Fruit fly (Drosophila melanogaster): Measurements from ENCODE around the gene CG14879.
A peak's percentile ranks its signal among the peaks of the same experiment; 100 is the strongest.

Gene CG14879

DNA sequence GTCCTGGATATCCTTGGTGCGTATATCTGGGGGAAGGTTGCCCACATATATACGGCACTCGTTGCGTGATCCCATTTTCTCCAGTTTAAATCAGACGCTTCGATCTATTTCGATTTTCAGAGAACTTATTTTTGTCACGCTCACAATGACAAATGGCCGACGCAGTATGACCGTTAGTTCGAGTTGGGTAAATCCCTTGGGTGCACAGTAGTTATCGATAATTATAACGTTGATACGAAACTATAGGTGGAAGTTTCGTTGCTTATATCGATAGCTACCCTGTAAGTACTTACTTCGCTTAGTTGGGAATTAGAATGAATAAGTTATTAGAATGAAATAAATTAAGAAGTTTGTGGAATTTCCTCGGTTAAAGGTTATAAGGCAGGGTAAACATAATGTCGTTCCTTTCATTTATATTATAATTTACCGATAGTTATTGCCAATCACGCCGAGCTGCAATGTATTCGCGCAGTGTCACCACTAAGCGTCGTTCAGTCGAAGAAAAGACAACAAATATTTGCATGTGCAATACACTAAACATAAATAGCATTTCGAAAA lies 7.1 kb downstream of the CG14879 start, which contains the start of the genes SF2 and pad (continued):
- TF ChIP-seq CG14860 (GFP tag; IDR thresholded peaks at IDR 0.05; ENCODE audit: partially characterized antibody) (peak; percentile 97), Xbp1 (GFP tag; optimal IDR thresholded peaks at IDR 0.05) (peak; percentile 88), BtbVII (GFP tag; optimal IDR thresholded peaks at IDR 0.05) (no peak), CG10274 (GFP tag; optimal IDR thresholded peaks at IDR 0.05) (no peak), kni (GFP tag; optimal IDR thresholded peaks at IDR 0.05) (peak; percentile 68), run (tag; optimal IDR thresholded peaks at IDR 0.05) (peak; percentile 51), Atf-2 (GFP tag; optimal IDR thresholded peaks at IDR 0.05) (peak; percentile 48), sim (GFP tag; IDR thresholded peaks at IDR 0.05) (0 out of 2 replicates have a peak, but pooled peaks have one; percentile 50), MTF-1 (GFP tag; optimal IDR thresholded peaks at IDR 0.05; ENCODE audit: borderline replicate concordance) (no peak), CG13775 (GFP tag; optimal IDR thresholded peaks at IDR 0.05) (peak; percentile 84), tll (GFP tag; optimal IDR thresholded peaks at IDR 0.05) (peak in 1 of 2 experiments; percentile 84), CG6813 (GFP tag; optimal IDR thresholded peaks at IDR 0.05) (peak; percentile 28), CG12391 (tag; optimal IDR thresholded peaks at IDR 0.05) (peak; percentile 89), Hey (tag; optimal IDR thresholded peaks at IDR 0.05) (no peak), CkIIα-i1 (GFP tag; IDR thresholded peaks at IDR 0.05) (no peak), jigr1 (GFP tag; IDR thresholded peaks at IDR 0.05) (no peak; the same call in 2 of the 3 replicates), D19A (tag; optimal IDR thresholded peaks at IDR 0.05) (peak; percentile 25), CG11456 (GFP tag; IDR thresholded peaks at IDR 0.05) (peak; percentile 74; the same call in 2 of the 3 replicates), Asciz (GFP tag; optimal IDR thresholded peaks at IDR 0.05) (peak; percentile 40), z (GFP tag; IDR thresholded peaks at IDR 0.05) (no peak), CG11723 (GFP tag; optimal IDR thresholded peaks at IDR 0.05) (peak; percentile 54), CG6272 (GFP tag; IDR thresholded peaks at IDR 0.05) (peak; percentile 89), CG7839 (tag; optimal IDR thresholded peaks at IDR 0.05) (peak; percentile 76), D (optimal IDR thresholded peaks at IDR 0.05) (no peak), D (GFP tag; optimal IDR thresholded peaks at IDR 0.05) (peak; percentile 39), CG18011 (GFP tag; optimal IDR thresholded peaks at IDR 0.05) (peak; percentile 63), HLH4C (GFP tag; IDR thresholded peaks at IDR 0.05; ENCODE audit: partially characterized antibody) (peak; percentile 94), bigmax (GFP tag; optimal IDR thresholded peaks at IDR 0.05) (no peak), vnd (GFP tag; IDR thresholded peaks at IDR 0.05; ENCODE audit: partially characterized antibody) (peak; percentile 97), CG4730 (GFP tag; IDR thresholded peaks at IDR 0.05) (0 out of 2 replicates have a peak, but pooled peaks have one; percentile 39), CG18599 (GFP tag; optimal IDR thresholded peaks at IDR 0.05) (peak; percentile 74), ken (GFP tag; IDR thresholded peaks at IDR 0.05) (peak; percentile 55; the same call in 1 of the 3 replicates), CG9727 (GFP tag; optimal IDR thresholded peaks at IDR 0.05) (peak; percentile 71), slbo (GFP tag; IDR thresholded peaks at IDR 0.05) (peak; percentile 88), ssp (GFP tag; IDR thresholded peaks at IDR 0.05) (peak; percentile 73), Ada2b (GFP tag; IDR thresholded peaks at IDR 0.05) (peak; percentile 57), Dek (tag; optimal IDR thresholded peaks at IDR 0.05) (peak; percentile 68), CG1024 (GFP tag; IDR thresholded peaks at IDR 0.05) (0 out of 2 replicates have a peak, but pooled peaks have one; percentile 29), Poxn (GFP tag; IDR thresholded peaks at IDR 0.05) (no peak; the same call in 1 of the 2 replicates), Atf3 (GFP tag; optimal IDR thresholded peaks at IDR 0.05) (peak; percentile 79), btn (GFP tag; optimal IDR thresholded peaks at IDR 0.05) (peak; percentile 35), CG11504 (tag; optimal IDR thresholded peaks at IDR 0.05) (peak; percentile 79), Optix (GFP tag; IDR thresholded peaks at IDR 0.05) (0 out of 3 replicates have a peak, but pooled peaks have one; percentile 33), klu (GFP tag; IDR thresholded peaks at IDR 0.05) (peak; percentile 60), CG4707 (GFP tag; optimal IDR thresholded peaks at IDR 0.05) (no peak), ara (GFP tag; IDR thresholded peaks at IDR 0.05) (peak; percentile 58), zfh1 (GFP tag; IDR thresholded peaks at IDR 0.05) (peak; percentile 38; the same call in 1 of the 3 replicates), Six4 (GFP tag; optimal IDR thresholded peaks at IDR 0.05) (peak; percentile 65), fu2 (GFP tag; optimal IDR thresholded peaks at IDR 0.05) (peak; percentile 77)
